Worm (Caenorhabditis elegans): ENCODE measurements around the gene rhi-1.
A peak's percentile ranks its signal among the peaks of the same experiment; 100 is the strongest.

Gene rhi-1

DNA sequence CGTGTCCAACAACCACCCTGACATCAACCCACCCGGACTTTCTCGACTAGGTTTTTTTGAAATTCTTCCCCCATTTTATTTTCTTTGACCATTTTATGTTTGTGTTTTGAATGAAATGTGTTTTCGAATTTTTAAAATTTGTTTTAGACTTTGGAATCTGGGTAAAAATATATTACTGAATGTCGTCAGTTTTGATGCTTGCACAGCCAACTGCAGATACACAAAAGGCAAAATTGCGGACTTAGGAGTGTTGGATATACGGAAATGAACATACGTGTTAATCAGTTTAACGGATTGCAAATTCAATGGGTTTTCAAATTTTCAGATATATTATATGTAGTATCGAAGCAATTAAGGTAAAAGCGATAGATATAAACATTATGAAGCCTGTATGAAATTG lies 8.4 kb downstream of the rhi-1 start:
- TF ChIP-seq nfya-1 (tag; optimal IDR thresholded peaks at IDR 0.05; ENCODE audit: insufficient read depth) = peak; percentile 62
- TF ChIP-seq egl-27 (tag; optimal IDR thresholded peaks at IDR 0.05) = no peak
- peak; percentile 2 for TF ChIP-seq elt-2 (tag; optimal IDR thresholded peaks at IDR 0.05)
- TF ChIP-seq jun-1 (tag; optimal IDR thresholded peaks at IDR 0.05) = no peak
- TF ChIP-seq nhr-25 (tag; optimal IDR thresholded peaks at IDR 0.05) = no peak
- no peak for TF ChIP-seq nhr-67 (tag; optimal IDR thresholded peaks at IDR 0.05)
- peak; percentile 29 for TF ChIP-seq pha-4 (tag; optimal IDR thresholded peaks at IDR 0.05)
- TF ChIP-seq ceh-82 (tag; optimal IDR thresholded peaks at IDR 0.05) = no peak
- TF ChIP-seq ama-1 (optimal IDR thresholded peaks at IDR 0.05) = no peak
- no peak for TF ChIP-seq R02D3.7 (tag; optimal IDR thresholded peaks at IDR 0.05)
- TF ChIP-seq nhr-77 (tag; optimal IDR thresholded peaks at IDR 0.05) = no peak
- no peak for TF ChIP-seq skn-1 (tag; optimal IDR thresholded peaks at IDR 0.05)
- TF ChIP-seq ztf-11 (tag; optimal IDR thresholded peaks at IDR 0.05) = no peak

DNA sequence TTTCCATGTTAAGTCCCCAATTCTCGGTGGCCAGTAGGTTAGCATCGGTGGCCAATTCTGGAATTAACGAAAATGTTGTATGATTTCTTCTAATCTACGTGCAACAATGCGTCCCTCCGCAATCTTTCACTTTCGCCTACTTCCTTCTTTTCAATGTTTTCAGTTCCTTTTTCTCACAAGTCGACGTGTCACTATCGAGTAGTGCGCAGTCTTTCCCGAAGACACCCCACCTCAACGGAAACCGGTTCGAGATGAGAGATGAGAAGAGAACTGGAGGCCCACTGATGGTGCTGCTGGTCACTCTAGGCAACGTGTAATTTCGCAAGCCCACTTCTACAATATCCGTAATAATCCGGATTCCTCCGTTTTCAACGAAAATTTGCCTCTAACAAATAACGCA lies 11.7 kb downstream of the rhi-1 start:
- no peak for TF ChIP-seq mdl-1 (tag; optimal IDR thresholded peaks at IDR 0.05)
- TF ChIP-seq nhr-28 (tag; optimal IDR thresholded peaks at IDR 0.05) = no peak
- TF ChIP-seq elt-3 (tag; optimal IDR thresholded peaks at IDR 0.05) = peak in 1 of 3 experiments; percentile 54
- TF ChIP-seq elt-2 (tag; optimal IDR thresholded peaks at IDR 0.05) = no peak
- no peak for TF ChIP-seq pha-4 (tag; optimal IDR thresholded peaks at IDR 0.05)
- peak; percentile 42 for TF ChIP-seq nfya-1 (tag; optimal IDR thresholded peaks at IDR 0.05; ENCODE audit: insufficient read depth)
- no peak for TF ChIP-seq pqm-1 (tag; optimal IDR thresholded peaks at IDR 0.05)
- peak; percentile 79 for TF ChIP-seq nhr-43 (tag; optimal IDR thresholded peaks at IDR 0.05; ENCODE audit: poor library complexity, severe bottlenecking)
- no peak for TF ChIP-seq hmg-11 (tag; optimal IDR thresholded peaks at IDR 0.05)
- peak; percentile 71 for TF ChIP-seq nhr-25 (tag; optimal IDR thresholded peaks at IDR 0.05)
- peak; percentile 39 for TF ChIP-seq unc-62 (GFP tag; optimal IDR thresholded peaks at IDR 0.05)
- peak; percentile 91 for TF ChIP-seq nhr-23 (tag; optimal IDR thresholded peaks at IDR 0.05)
- no peak for TF ChIP-seq eor-1 (tag; optimal IDR thresholded peaks at IDR 0.05)
- peak; percentile 27 for TF ChIP-seq lsy-12 (tag; optimal IDR thresholded peaks at IDR 0.05)
- TF ChIP-seq ceh-28 (tag; optimal IDR thresholded peaks at IDR 0.05) = peak; percentile 33
- TF ChIP-seq ztf-4 (tag; optimal IDR thresholded peaks at IDR 0.05) = no peak
- no peak for TF ChIP-seq fkh-10 (GFP tag; optimal IDR thresholded peaks at IDR 0.05)
- TF ChIP-seq zag-1 (tag; optimal IDR thresholded peaks at IDR 0.05) = no peak

DNA sequence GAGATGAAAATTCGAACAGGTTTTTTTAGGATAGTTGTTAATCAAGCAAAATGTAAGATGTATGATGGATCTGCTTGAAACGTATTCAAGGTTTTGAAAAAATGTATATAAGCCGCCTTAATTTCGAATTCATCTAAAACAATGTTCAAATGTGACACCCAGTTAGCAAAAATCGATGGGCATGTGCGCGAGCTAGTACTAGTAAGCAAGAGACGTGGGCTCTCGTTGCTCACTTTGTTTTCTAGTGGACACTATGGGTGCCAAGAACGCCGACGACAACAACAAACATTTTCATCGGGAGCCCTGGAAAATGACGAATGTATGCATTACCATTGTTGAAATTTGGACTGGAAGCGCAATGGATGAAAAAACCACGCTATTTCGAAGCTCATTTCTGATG lies 12.9 kb downstream of the rhi-1 start:
- TF ChIP-seq nfya-1 (tag; optimal IDR thresholded peaks at IDR 0.05; ENCODE audit: insufficient read depth) (peak; percentile 31), nhr-237 (tag; optimal IDR thresholded peaks at IDR 0.05) (no peak)

DNA sequence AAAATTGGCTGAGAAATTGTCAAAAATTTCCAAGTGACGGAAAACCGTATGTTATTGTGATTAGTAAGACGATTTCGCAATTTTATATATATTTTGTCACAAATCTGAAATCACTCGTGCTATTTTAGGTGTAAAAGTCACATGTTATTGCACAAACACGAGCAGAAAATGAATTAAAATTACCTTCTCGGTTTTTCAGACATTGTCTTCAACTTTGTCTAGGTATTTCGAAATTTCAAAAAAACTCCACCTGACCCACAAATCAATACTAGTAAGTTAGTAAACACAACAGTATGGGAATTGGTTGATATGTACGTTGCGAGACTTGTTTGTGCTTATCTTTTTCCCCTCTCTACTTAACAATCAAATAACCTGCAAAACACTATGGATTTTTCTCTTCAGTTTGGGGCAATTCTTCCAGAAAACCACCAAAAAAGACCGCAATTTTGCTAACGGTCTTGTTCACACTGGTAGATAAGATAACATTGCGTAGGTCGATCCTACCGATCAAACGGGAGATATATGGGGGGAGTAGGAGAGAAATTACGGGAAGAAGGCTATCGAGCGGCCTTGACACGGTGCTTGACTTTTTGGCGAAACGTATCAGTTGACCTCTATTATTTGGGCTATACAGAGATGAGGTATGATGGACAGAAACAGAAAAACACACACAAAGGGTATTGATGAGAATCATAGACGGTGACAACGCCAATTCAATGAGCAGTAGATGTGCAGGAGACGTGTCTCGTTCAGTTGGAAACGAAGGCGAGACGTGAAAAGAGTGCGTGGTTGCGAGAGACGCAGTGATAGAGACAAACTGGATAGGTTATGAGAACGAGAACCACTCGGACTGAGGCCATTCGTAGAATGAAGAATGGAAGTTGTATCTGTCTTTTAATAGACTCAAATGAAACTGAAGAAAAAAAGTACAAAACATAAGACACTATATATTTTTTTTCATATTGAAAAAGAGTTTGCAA lies 13.8 kb downstream of the rhi-1 start, which contains the start of gene C07A12.7:
Gene C07A12.7, minus strand, starts transcription at position 308 of the 980 bp plus-strand sequence.
- TF ChIP-seq ZK546.5 (tag; optimal IDR thresholded peaks at IDR 0.05) (no peak), pha-4 (tag; optimal IDR thresholded peaks at IDR 0.05) (peak; percentile 76), nhr-25 (tag; optimal IDR thresholded peaks at IDR 0.05) (peak; percentile 58), egl-5 (tag; optimal IDR thresholded peaks at IDR 0.05) (no peak), nfya-1 (tag; optimal IDR thresholded peaks at IDR 0.05; ENCODE audit: insufficient read depth) (peak; percentile 62), fkh-2 (tag; optimal IDR thresholded peaks at IDR 0.05) (no peak), elt-3 (tag; optimal IDR thresholded peaks at IDR 0.05) (peak in 1 of 3 experiments; percentile 48), lin-39 (tag; optimal IDR thresholded peaks at IDR 0.05) (no peak), ceh-28 (tag; optimal IDR thresholded peaks at IDR 0.05) (no peak), nhr-43 (tag; optimal IDR thresholded peaks at IDR 0.05; ENCODE audit: poor library complexity, severe bottlenecking) (peak; percentile 42), elt-1 (tag; optimal IDR thresholded peaks at IDR 0.05) (peak; percentile 32), nhr-23 (tag; optimal IDR thresholded peaks at IDR 0.05) (peak; percentile 88)
